Fruit fly (Drosophila melanogaster) whole organism: ENCODE measurements around the gene dbr.

ENCODE experiments used
- CG8478 ChIP-seq: fragments of >200 bp; optimal IDR thresholded peaks from 2 replicates; lab custom pipeline; 2018; ENCODE audit warnings: inconsistent platforms
- Dll ChIP-seq: fragments of >200 bp; optimal IDR thresholded peaks from 2 replicates; lab custom pipeline; 2017
- EcR ChIP-seq, 2 experiments: fragments of >200 bp; optimal IDR thresholded peaks; 2 replicates each; lab custom pipeline; 2017; ENCODE audit warnings: missing biosample characterization in 2 of 2, missing genetic modification characterization in 2 of 2, missing genetic modification reagents in 2 of 2
- pan ChIP-seq: fragments of >200 bp; optimal IDR thresholded peaks from 2 replicates; lab custom pipeline; 2017
- psq ChIP-seq: fragments of >200 bp; optimal IDR thresholded peaks from 2 replicates; lab custom pipeline; 2017
- usp ChIP-seq: fragments of >200 bp; optimal IDR thresholded peaks from 2 replicates; lab custom pipeline; 2017; ENCODE audit warnings: missing biosample characterization, missing genetic modification characterization, mixed read lengths

The dbr gene

dm6 chr2L:109098-109799, 43.0 kb downstream of the dbr start:
- TF ChIP-seq psq (lab: Kevin White, UChicago) (no peak), usp (GFP tag; lab: Kevin White, UChicago) (no peak), EcR (GFP tag; optimal IDR thresholded peaks at IDR 0.05; lab: Kevin White, UChicago) (no peak), pan (no peak), Dll (no peak), CG8478 (lab: Kevin White, UChicago) (no peak)

DNA sequence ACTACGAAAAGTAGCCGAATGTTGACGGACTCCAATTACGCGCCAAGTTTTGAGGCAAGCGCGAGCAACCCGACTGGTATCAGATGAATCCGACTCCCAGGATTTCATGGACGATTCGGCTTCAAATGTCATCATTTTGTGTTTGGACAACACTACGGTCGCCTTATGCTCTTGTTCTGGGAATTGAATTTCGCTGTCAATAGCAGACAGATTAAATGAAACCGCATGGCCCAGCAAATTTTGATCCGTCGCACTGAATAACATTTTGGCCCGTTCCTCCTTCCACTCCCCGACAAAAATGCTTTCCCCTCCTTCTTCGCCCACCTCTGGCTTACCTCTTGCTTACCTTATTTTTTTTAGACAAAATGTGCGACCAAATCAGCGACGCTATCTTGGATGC, 43.8 kb downstream of the dbr start:
- TF ChIP-seq pan: no peak
- no peak for TF ChIP-seq EcR (GFP tag; optimal IDR thresholded peaks at IDR 0.05; lab: Kevin White, UChicago)
- no peak for TF ChIP-seq usp (GFP tag; lab: Kevin White, UChicago)
- TF ChIP-seq CG8478 (lab: Kevin White, UChicago): no peak
- TF ChIP-seq Dll: no peak
- TF ChIP-seq psq (lab: Kevin White, UChicago): no peak

DNA sequence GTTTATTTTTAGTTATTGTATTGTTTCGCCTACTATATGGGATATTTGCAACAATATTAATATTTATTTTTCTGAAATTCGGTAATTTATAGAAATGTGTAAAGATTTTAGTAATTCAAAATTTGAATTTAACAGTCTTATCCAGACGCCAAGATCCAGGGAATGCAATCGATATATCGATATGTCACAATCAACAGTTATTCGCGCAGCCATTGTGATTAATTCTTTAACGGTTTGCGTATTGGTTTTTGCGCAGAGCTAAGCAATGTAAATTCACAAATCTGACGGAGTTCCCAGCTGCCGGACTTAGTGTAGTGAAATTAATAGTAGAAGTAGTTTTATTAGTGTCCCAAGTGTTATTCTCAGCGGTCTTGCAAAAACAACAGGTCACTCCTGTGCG, 48.1 kb downstream of the dbr start, which contains the start of gene ND-15:
ND-15 (plus strand) TSS at position 298 of the 400 bp plus-strand sequence.
- TF ChIP-seq pan: no peak
- no peak for TF ChIP-seq usp (GFP tag; lab: Kevin White, UChicago)
- no peak for TF ChIP-seq psq (lab: Kevin White, UChicago)
- TF ChIP-seq Dll: no peak
- no peak for TF ChIP-seq EcR (GFP tag; optimal IDR thresholded peaks at IDR 0.05; lab: Kevin White, UChicago)
- TF ChIP-seq CG8478 (lab: Kevin White, UChicago): no peak

DNA sequence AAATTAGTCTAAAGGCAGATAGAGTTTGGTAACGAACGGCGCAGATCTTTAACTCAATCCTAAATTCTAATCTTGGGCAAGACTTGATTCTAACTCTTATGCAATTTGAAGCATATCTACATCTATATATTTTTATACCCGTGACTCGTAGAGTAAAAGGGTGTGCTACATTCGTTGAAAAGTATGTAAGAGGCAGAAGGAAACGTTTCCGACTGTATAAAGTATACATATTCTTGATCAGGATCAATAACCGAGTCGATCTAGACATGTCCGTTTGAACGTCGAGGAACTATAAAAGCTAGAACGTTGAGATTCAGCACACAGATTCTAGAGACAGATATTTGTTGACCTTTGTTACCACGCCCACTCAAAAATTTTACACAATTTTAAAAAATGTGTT, 50.1 kb downstream of the dbr start, which contains the start of gene CG13694:
CG13694 (minus strand) TSS at position 101 of the 400 bp plus-strand sequence.
- TF ChIP-seq EcR (GFP tag; optimal IDR thresholded peaks at IDR 0.05; lab: Kevin White, UChicago) (no peak), pan (no peak), psq (lab: Kevin White, UChicago) (no peak), Dll (no peak), usp (GFP tag; lab: Kevin White, UChicago) (no peak), CG8478 (lab: Kevin White, UChicago) (no peak)

DNA sequence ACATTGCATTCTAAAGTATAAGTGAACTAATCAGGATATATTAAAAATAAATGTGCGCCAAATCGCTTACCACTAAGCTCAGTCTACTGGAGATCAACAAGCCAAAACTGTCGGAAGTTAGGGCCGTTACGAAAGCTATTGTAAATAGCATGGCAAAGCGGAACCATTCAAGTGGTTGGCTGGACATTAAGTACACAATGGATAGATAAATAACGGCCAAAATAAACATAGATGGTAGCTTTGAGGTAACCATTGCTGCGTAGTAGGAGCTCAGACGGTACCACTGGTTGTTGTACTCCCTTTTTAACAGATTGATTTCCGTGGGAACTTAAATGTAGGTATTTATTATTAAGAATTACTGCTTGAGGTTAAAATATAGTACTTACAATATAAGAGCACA, 51.5 kb downstream of the dbr start:
- TF ChIP-seq psq (lab: Kevin White, UChicago) (no peak), usp (GFP tag; lab: Kevin White, UChicago) (no peak), EcR (GFP tag; optimal IDR thresholded peaks at IDR 0.05; lab: Kevin White, UChicago) (no peak), CG8478 (lab: Kevin White, UChicago) (no peak), Dll (no peak), pan (no peak)
